Fruit fly (Drosophila melanogaster) whole organism, embryonic: ENCODE results near the gene pps.

Experiments used
- Abd-B ChIP-seq: fragments of 200-800 bp; sonication (Bioruptor generic); optimal IDR thresholded peaks from 2 replicates; lab custom pipeline; 2018; ENCODE audit warnings: missing biosample characterization, mild to moderate bottlenecking, missing genetic modification characterization, moderate library complexity
- Antp ChIP-seq: fragments of 200-800 bp; sonication (Bioruptor generic); optimal IDR thresholded peaks from 3 replicates; lab custom pipeline; 2016; ENCODE audit warnings: missing biosample characterization, missing genetic modification characterization
- B-H1 ChIP-seq: fragments of 200-800 bp; sonication (Bioruptor generic); IDR thresholded peaks from 3 replicates; pipeline ENCODE4 v1.3.6; 2022; ENCODE audit warnings: missing biosample characterization, missing genetic modification characterization
- Bgb ChIP-seq: fragments of 200-800 bp; sonication (Bioruptor generic); IDR thresholded peaks from 2 replicates; pipeline ENCODE4 v1.3.6; 2022; ENCODE audit warnings: missing biosample characterization, missing genetic modification characterization; ENCODE audit not compliant: partially characterized antibody
- CG10321 ChIP-seq: fragments of 200-800 bp; sonication (Bioruptor generic); IDR thresholded peaks from 2 replicates; pipeline ENCODE4 v1.3.6; 2022; ENCODE audit warnings: missing biosample characterization, missing genetic modification characterization
- CG10431 ChIP-seq: fragments of 200-800 bp; sonication (Bioruptor generic); optimal IDR thresholded peaks from 3 replicates; lab custom pipeline; 2018; ENCODE audit warnings: missing biosample characterization, mild to moderate bottlenecking, missing genetic modification characterization
- CG11085 ChIP-seq: fragments of 200-800 bp; sonication (Bioruptor generic); IDR thresholded peaks from 2 replicates; pipeline ENCODE4 v1.3.6; 2022; ENCODE audit warnings: missing biosample characterization, missing genetic modification characterization
- CG12071 ChIP-seq: fragments of 200-800 bp; sonication (Bioruptor generic); optimal IDR thresholded peaks from 3 replicates; lab custom pipeline; 2018; ENCODE audit warnings: missing biosample characterization, mild to moderate bottlenecking, missing genetic modification characterization
- CG12219 ChIP-seq: fragments of 200-800 bp; sonication (Bioruptor generic); optimal IDR thresholded peaks from 3 replicates; lab custom pipeline; 2018; ENCODE audit warnings: missing biosample characterization, mild to moderate bottlenecking, missing genetic modification characterization
- CG15073 ChIP-seq: fragments of 200-800 bp; sonication (Bioruptor generic); optimal IDR thresholded peaks from 2 replicates; lab custom pipeline; 2016; ENCODE audit warnings: missing biosample characterization, missing genetic modification characterization
- CG15696 ChIP-seq: fragments of 200-800 bp; sonication (Bioruptor generic); optimal IDR thresholded peaks from 2 replicates; lab custom pipeline; 2019; ENCODE audit warnings: missing biosample characterization, mild to moderate bottlenecking, missing genetic modification characterization, moderate library complexity
- CG16815 ChIP-seq: fragments of 200-800 bp; sonication (Bioruptor generic); optimal IDR thresholded peaks from 3 replicates; lab custom pipeline; 2017; ENCODE audit warnings: missing biosample characterization, mild to moderate bottlenecking, missing genetic modification characterization
- CG17829 ChIP-seq: fragments of 200-800 bp; optimal IDR thresholded peaks from 2 replicates; lab custom pipeline; 2019; ENCODE audit warnings: missing biosample characterization, mild to moderate bottlenecking, missing genetic modification characterization, moderate library complexity
- CG1792 ChIP-seq: fragments of 200-800 bp; sonication (Bioruptor generic); optimal IDR thresholded peaks from 2 replicates; lab custom pipeline; 2016; ENCODE audit warnings: missing biosample characterization, missing genetic modification characterization
- CG2120 ChIP-seq: fragments of 200-800 bp; sonication (Bioruptor generic); optimal IDR thresholded peaks from 3 replicates; lab custom pipeline; 2016; ENCODE audit warnings: missing biosample characterization, missing genetic modification characterization
- CG31441 ChIP-seq: fragments of 200-800 bp; sonication (Bioruptor generic); IDR thresholded peaks from 2 replicates; pipeline ENCODE4 v1.3.6; 2022; ENCODE audit warnings: missing biosample characterization, missing genetic modification characterization
- CG4404 ChIP-seq: fragments of 200-800 bp; sonication (Bioruptor generic); IDR thresholded peaks from 2 replicates; pipeline ENCODE4 v1.3.6; 2022; ENCODE audit warnings: missing biosample characterization, missing genetic modification characterization
- CG7786 ChIP-seq: fragments of 200-800 bp; sonication (Bioruptor generic); optimal IDR thresholded peaks from 2 replicates; lab custom pipeline; 2016; ENCODE audit warnings: missing biosample characterization, missing genetic modification characterization
- CG7963 ChIP-seq: fragments of 200-800 bp; sonication (Bioruptor generic); IDR thresholded peaks from 3 replicates; pipeline ENCODE4 v1.3.6; 2022; ENCODE audit warnings: missing biosample characterization, missing genetic modification characterization; ENCODE audit not compliant: partially characterized antibody
- CG8290 ChIP-seq, 3 experiments: fragments of 200-800 bp; sonication (Bioruptor generic); optimal IDR thresholded peaks; 2 replicates each; lab custom pipeline; 2016 to 2019; ENCODE audit warnings: missing biosample characterization in 3 of 3, missing genetic modification characterization in 3 of 3, mild to moderate bottlenecking in 2 of 3, moderate library complexity in 1 of 3
- CG8478 ChIP-seq: fragments of >200 bp; optimal IDR thresholded peaks from 2 replicates; lab custom pipeline; 2018
- CG8944 ChIP-seq: fragments of 200-800 bp; sonication (Bioruptor generic); optimal IDR thresholded peaks from 3 replicates; lab custom pipeline; 2016; ENCODE audit warnings: missing biosample characterization, missing genetic modification characterization
- CG9609 ChIP-seq: fragments of 200-800 bp; sonication (Bioruptor generic); optimal IDR thresholded peaks from 3 replicates; lab custom pipeline; 2016; ENCODE audit warnings: missing biosample characterization, missing genetic modification characterization
- CG9876 ChIP-seq: fragments of 200-800 bp; sonication (Bioruptor generic); optimal IDR thresholded peaks from 2 replicates; lab custom pipeline; 2016; ENCODE audit warnings: missing biosample characterization, missing genetic modification characterization
- CHES-1-like ChIP-seq: fragments of 200-800 bp; sonication (Bioruptor generic); optimal IDR thresholded peaks from 2 replicates; lab custom pipeline; 2016; ENCODE audit warnings: missing biosample characterization, missing genetic modification characterization
- Deaf1 ChIP-seq: fragments of 200-800 bp; optimal IDR thresholded peaks from 3 replicates; lab custom pipeline; 2019; ENCODE audit warnings: missing biosample characterization, mild to moderate bottlenecking, missing genetic modification characterization, moderate library complexity
- Fer3 ChIP-seq: fragments of 200-800 bp; sonication (Bioruptor generic); optimal IDR thresholded peaks from 2 replicates; lab custom pipeline; 2018; ENCODE audit warnings: missing biosample characterization, mild to moderate bottlenecking, missing genetic modification characterization, moderate library complexity
- Gug ChIP-seq: fragments of 200-800 bp; sonication (Bioruptor generic); IDR thresholded peaks from 4 replicates; pipeline ENCODE4 v1.3.6; 2022; ENCODE audit warnings: missing biosample characterization, missing genetic modification characterization
- MTF-1 ChIP-seq: fragments of 200-800 bp; sonication (Bioruptor generic); optimal IDR thresholded peaks from 2 replicates; lab custom pipeline; 2018; ENCODE audit warnings: missing biosample characterization, mild to moderate bottlenecking, missing genetic modification characterization, borderline replicate concordance
- Max ChIP-seq: fragments of 200-800 bp; sonication (Bioruptor generic); optimal IDR thresholded peaks from 2 replicates; lab custom pipeline; 2016; ENCODE audit warnings: missing biosample characterization, mild to moderate bottlenecking, missing genetic modification characterization
- Nf-YA ChIP-seq: fragments of 200-800 bp; sonication (Bioruptor generic); IDR thresholded peaks from 2 replicates; pipeline ENCODE4 v1.3.6; 2022; ENCODE audit warnings: missing biosample characterization, missing genetic modification characterization
- aop ChIP-seq: fragments of 200-800 bp; sonication (Bioruptor generic); IDR thresholded peaks from 2 replicates; pipeline ENCODE4 v1.3.6; 2022; ENCODE audit warnings: missing biosample characterization, missing genetic modification characterization
- bab2 ChIP-seq: fragments of 200-800 bp; sonication (Bioruptor generic); optimal IDR thresholded peaks from 2 replicates; lab custom pipeline; 2016; ENCODE audit warnings: missing biosample characterization, missing genetic modification characterization
- crp ChIP-seq, 2 experiments: fragments of 200-800 bp; sonication (Bioruptor generic); optimal IDR thresholded peaks; 2 replicates in 1 of 2; 3 replicates in 1 of 2; lab custom pipeline; 2017; ENCODE audit warnings: missing biosample characterization in 2 of 2, missing genetic modification characterization in 2 of 2, mild to moderate bottlenecking in 1 of 2, moderate library complexity in 1 of 2
- eve ChIP-seq, 2 experiments: fragments of >200 bp; optimal IDR thresholded peaks; 2 replicates each; lab custom pipeline; 2017; ENCODE audit warnings: missing biosample characterization in 2 of 2, missing genetic modification characterization in 2 of 2
- ewg ChIP-seq: fragments of 200-800 bp; sonication (Bioruptor generic); optimal IDR thresholded peaks from 3 replicates; lab custom pipeline; 2017; ENCODE audit warnings: mild to moderate bottlenecking, missing biosample characterization, missing genetic modification reagents, missing genetic modification characterization
- her ChIP-seq: fragments of 200-800 bp; sonication (Bioruptor generic); optimal IDR thresholded peaks from 2 replicates; lab custom pipeline; 2016; ENCODE audit warnings: missing biosample characterization, missing genetic modification characterization
- jumu ChIP-seq: fragments of 200-800 bp; sonication (Bioruptor generic); optimal IDR thresholded peaks from 3 replicates; lab custom pipeline; 2016; ENCODE audit warnings: missing biosample characterization, missing genetic modification characterization
- maf-S ChIP-seq: fragments of 200-800 bp; sonication (Bioruptor generic); optimal IDR thresholded peaks from 2 replicates; lab custom pipeline; 2016; ENCODE audit warnings: missing biosample characterization, missing genetic modification characterization
- mam ChIP-seq: fragments of 200-800 bp; sonication (Bioruptor generic); optimal IDR thresholded peaks from 3 replicates; lab custom pipeline; 2016; ENCODE audit warnings: missing biosample characterization, missing genetic modification characterization
- nmo ChIP-seq: fragments of 200-800 bp; sonication (Bioruptor generic); optimal IDR thresholded peaks from 2 replicates; lab custom pipeline; 2018; ENCODE audit warnings: missing biosample characterization, mild to moderate bottlenecking, missing genetic modification characterization, moderate library complexity
- org-1 ChIP-seq: fragments of 200-800 bp; sonication (Bioruptor generic); optimal IDR thresholded peaks from 2 replicates; lab custom pipeline; 2017; ENCODE audit warnings: missing biosample characterization, missing genetic modification characterization
- pan ChIP-seq, 4 experiments: fragments of >200 bp in 3 of 4; fragments of 200-800 bp in 1 of 4; sonication (Bioruptor generic) in 1 of 4; optimal IDR thresholded peaks in 3 of 4; IDR thresholded peaks in 1 of 4; 2 replicates each; pipeline versions ENCODE4 v1.3.6 to Lab custom; 2017 to 2022; ENCODE audit warnings: missing biosample characterization in 2 of 4, missing genetic modification characterization in 2 of 4, mixed read lengths in 1 of 4
- peb ChIP-seq: fragments of 200-800 bp; sonication (Bioruptor generic); IDR thresholded peaks from 2 replicates; pipeline ENCODE4 v1.3.6; 2022; ENCODE audit warnings: missing biosample characterization, missing genetic modification characterization
- run ChIP-seq: fragments of 200-800 bp; sonication (Bioruptor generic); optimal IDR thresholded peaks from 3 replicates; lab custom pipeline; 2018; ENCODE audit warnings: missing biosample characterization, mild to moderate bottlenecking, missing genetic modification characterization
- scrt ChIP-seq: fragments of 200-800 bp; sonication (Bioruptor generic); optimal IDR thresholded peaks from 2 replicates; lab custom pipeline; 2018; ENCODE audit warnings: missing biosample characterization, mild to moderate bottlenecking, missing genetic modification characterization, moderate library complexity
- slp2 ChIP-seq: fragments of 200-800 bp; sonication (Bioruptor generic); optimal IDR thresholded peaks from 2 replicates; lab custom pipeline; 2016; ENCODE audit warnings: missing biosample characterization, missing genetic modification characterization
- twi ChIP-seq: fragments of 200-800 bp; optimal IDR thresholded peaks from 2 replicates; lab custom pipeline; 2019; ENCODE audit warnings: missing biosample characterization, mild to moderate bottlenecking, missing genetic modification characterization, moderate library complexity
- zen2 ChIP-seq: fragments of 200-800 bp; sonication (Bioruptor generic); IDR thresholded peaks from 3 replicates; pipeline ENCODE4 v1.3.6; 2022; ENCODE audit warnings: missing biosample characterization, missing genetic modification characterization; ENCODE audit not compliant: partially characterized antibody
- zfh1 ChIP-seq: fragments of 200-800 bp; sonication (Bioruptor generic); IDR thresholded peaks from 3 replicates; pipeline ENCODE4 v1.3.6; 2022; ENCODE audit warnings: missing biosample characterization, missing genetic modification characterization

pps gene

dm6 chr3R:12422379-12422975 is 8.8 kb downstream of the pps start, which contains the start of the genes Scgbeta and CG17202 (continued):
- TF ChIP-seq CG10431 (GFP tag; lab: Kevin White, UChicago), result no peak
- TF ChIP-seq CG4404 (GFP tag; lab: Robert Waterston, UW), result no peak
- no peak for TF ChIP-seq CG8478 (lab: Kevin White, UChicago)
- no peak for TF ChIP-seq Antp
- TF ChIP-seq run (tag; lab: Kevin White, UChicago), result no peak
- TF ChIP-seq peb (GFP tag; lab: Robert Waterston, UW), result no peak
- TF ChIP-seq CG17829 (tag; lab: Kevin White, UChicago), result peak; percentile 27
- no peak for TF ChIP-seq CG11085 (GFP tag; lab: Robert Waterston, UW)
- no peak for TF ChIP-seq zfh1 (GFP tag; lab: Robert Waterston, UW)
- no peak for TF ChIP-seq CG9609 (GFP tag; lab: Kevin White, UChicago)
- peak; percentile 25 for TF ChIP-seq CG8944
- no peak for TF ChIP-seq org-1 (GFP tag; lab: Kevin White, UChicago)
- TF ChIP-seq CG2120, result peak; percentile 59
- no peak for TF ChIP-seq Deaf1 (tag; lab: Kevin White, UChicago)
- TF ChIP-seq mam (GFP tag; lab: Kevin White, UChicago), result peak; percentile 28
- no peak for TF ChIP-seq Abd-B (GFP tag; lab: Kevin White, UChicago)
- TF ChIP-seq her (GFP tag; lab: Kevin White, UChicago), result no peak
- no peak for TF ChIP-seq CG31441 (GFP tag; lab: Robert Waterston, UW)
- TF ChIP-seq eve (GFP tag; optimal IDR thresholded peaks at IDR 0.05; lab: Kevin White, UChicago), result no peak
- peak in 1 of 2 experiments; percentile 11 for TF ChIP-seq crp (GFP tag; optimal IDR thresholded peaks at IDR 0.05; lab: Kevin White, UChicago)
- no peak for TF ChIP-seq CG12219 (GFP tag; lab: Kevin White, UChicago)
- TF ChIP-seq bab2 (GFP tag; lab: Kevin White, UChicago), result peak; percentile 7
- peak; percentile 3 for TF ChIP-seq CG7786 (GFP tag; lab: Kevin White, UChicago)
- no peak for TF ChIP-seq twi (tag; lab: Kevin White, UChicago)
- no peak for TF ChIP-seq CG12071
- TF ChIP-seq CG1792 (GFP tag; lab: Kevin White, UChicago), result no peak
- peak; percentile 39 for TF ChIP-seq nmo (GFP tag; lab: Kevin White, UChicago)
- peak; percentile 23 for TF ChIP-seq Max
- no peak for TF ChIP-seq B-H1 (GFP tag; lab: Robert Waterston, UW)
- no peak for TF ChIP-seq maf-S (GFP tag; lab: Kevin White, UChicago)
- no peak for TF ChIP-seq CG7963 (GFP tag; lab: Robert Waterston, UW)
- no peak for TF ChIP-seq CG10321
- no peak for TF ChIP-seq CG15073
- TF ChIP-seq slp2 (GFP tag; lab: Kevin White, UChicago), result no peak
- no peak for TF ChIP-seq scrt
- no peak for TF ChIP-seq jumu (GFP tag; lab: Kevin White, UChicago)
- TF ChIP-seq CG16815 (GFP tag; lab: Kevin White, UChicago), result no peak
- no peak for TF ChIP-seq zen2 (GFP tag; lab: Robert Waterston, UW)
- peak; percentile 33; the same call in 1 of the 2 replicates for TF ChIP-seq Bgb (GFP tag; lab: Robert Waterston, UW)
- TF ChIP-seq Gug, result no peak
- no peak for TF ChIP-seq MTF-1 (GFP tag; lab: Kevin White, UChicago)
- TF ChIP-seq CG9876 (GFP tag; lab: Kevin White, UChicago), result no peak
- TF ChIP-seq aop (GFP tag; lab: Robert Waterston, UW), result no peak
- peak; percentile 21 for TF ChIP-seq CHES-1-like
- no peak for TF ChIP-seq pan (optimal IDR thresholded peaks at IDR 0.05; lab: Kevin White, UChicago)
- TF ChIP-seq pan (GFP tag; optimal IDR thresholded peaks at IDR 0.05 in 1 of 2, IDR thresholded peaks at IDR 0.05 in 1 of 2), result no peak
- no peak for TF ChIP-seq CG15696 (tag; lab: Kevin White, UChicago)
- no peak for TF ChIP-seq Fer3 (tag; lab: Kevin White, UChicago)
- no peak for TF ChIP-seq Nf-YA
- TF ChIP-seq CG8290 (GFP tag; optimal IDR thresholded peaks at IDR 0.05; lab: Kevin White, UChicago), result no peak
- TF ChIP-seq CG8290 (tag; optimal IDR thresholded peaks at IDR 0.05; lab: Kevin White, UChicago), result no peak
- TF ChIP-seq ewg (GFP tag; lab: Kevin White, UChicago), result peak; percentile 92
